Worm (Caenorhabditis elegans): ENCODE results near the gene metr-1.
A peak's percentile ranks its signal among the peaks of the same experiment; 100 is the strongest.

metr-1 gene

ce11 chrII:10925804-10926570, at the start of gene metr-1:
TSS of gene metr-1 (plus strand) at chrII:10926561.
- TF ChIP-seq lin-14 (GFP tag; optimal IDR thresholded peaks at IDR 0.05) (peak; percentile 18), elt-3 (tag; optimal IDR thresholded peaks at IDR 0.05) (peak in 1 of 6 experiments; percentile 4), xbp-1 (tag; optimal IDR thresholded peaks at IDR 0.05) (no peak), ces-1 (GFP tag; optimal IDR thresholded peaks at IDR 0.05) (no peak), tbx-2 (tag; optimal IDR thresholded peaks at IDR 0.05) (no peak), nhr-76 (tag; optimal IDR thresholded peaks at IDR 0.05) (no peak), snu-23 (GFP tag; optimal IDR thresholded peaks at IDR 0.05) (peak; percentile 5), pag-3 (tag; optimal IDR thresholded peaks at IDR 0.05; ENCODE audit: borderline replicate concordance, insufficient read depth) (no peak), lin-35 (GFP tag; optimal IDR thresholded peaks at IDR 0.05) (peak; percentile 71 to 72), nhr-20 (tag; optimal IDR thresholded peaks at IDR 0.05) (peak; percentile 31), Y116A8C.19 (tag; optimal IDR thresholded peaks at IDR 0.05; ENCODE audit: borderline replicate concordance) (no peak), rnt-1 (tag; optimal IDR thresholded peaks at IDR 0.05) (peak; percentile 37), nhr-47 (tag; optimal IDR thresholded peaks at IDR 0.05) (peak; percentile 60), elt-2 (tag; optimal IDR thresholded peaks at IDR 0.05) (peak; percentile 9), lin-13 (GFP tag; optimal IDR thresholded peaks at IDR 0.05) (no peak), blmp-1 (tag; optimal IDR thresholded peaks at IDR 0.05) (peak; percentile 31), hlh-17 (GFP tag; optimal IDR thresholded peaks at IDR 0.05; ENCODE audit: borderline replicate concordance) (no peak), hlh-4 (tag; optimal IDR thresholded peaks at IDR 0.05) (no peak), nhr-71 (tag; optimal IDR thresholded peaks at IDR 0.05) (peak; percentile 44), F16B12.6 (tag; optimal IDR thresholded peaks at IDR 0.05) (no peak), ets-5 (GFP tag; IDR thresholded peaks at IDR 0.05) (no peak), efl-1 (optimal IDR thresholded peaks at IDR 0.05) (peak; percentile 82 to 86), efl-1 (GFP tag; optimal IDR thresholded peaks at IDR 0.05 in 1 of 2) (peak; percentile 77 to 96), dpl-1 (GFP tag; optimal IDR thresholded peaks at IDR 0.05) (peak; percentile 66 to 82 (median 69)), pax-3 (tag; optimal IDR thresholded peaks at IDR 0.05) (no peak), irx-1 (tag; optimal IDR thresholded peaks at IDR 0.05) (peak; percentile 21), lir-3 (tag; optimal IDR thresholded peaks at IDR 0.05; ENCODE audit: poor library complexity) (peak; percentile 17), fkh-8 (tag; optimal IDR thresholded peaks at IDR 0.05) (peak; percentile 9), ceh-88 (GFP tag; IDR thresholded peaks at IDR 0.05) (no peak), ceh-82 (tag; optimal IDR thresholded peaks at IDR 0.05) (no peak), sptf-1 (tag; optimal IDR thresholded peaks at IDR 0.05) (no peak), lsy-2 (tag; optimal IDR thresholded peaks at IDR 0.05) (peak in 1 of 2 experiments; percentile 24), ztf-11 (tag; optimal IDR thresholded peaks at IDR 0.05) (peak in 1 of 2 experiments; percentile 61), hpl-2 (GFP tag; optimal IDR thresholded peaks at IDR 0.05) (no peak), nhr-90 (tag; optimal IDR thresholded peaks at IDR 0.05; ENCODE audit: poor library complexity) (no peak), egl-13 (tag; optimal IDR thresholded peaks at IDR 0.05) (peak; percentile 71), nhr-85 (tag) (peak; percentile 61), nhr-19 (GFP tag; conservative IDR thresholded peaks at IDR 0.05) (peak; percentile 33; the same call in 1 of the 2 replicates)

ce11 chrII:10880625-10881024, 45.7 kb upstream of the metr-1 start, which contains the start of gene lurp-1:
TSS of gene lurp-1 (plus strand) at chrII:10880925.
- TF ChIP-seq ceh-8 (GFP tag; optimal IDR thresholded peaks at IDR 0.05) (no peak), dsc-1 (tag; optimal IDR thresholded peaks at IDR 0.05) (peak; percentile 69), elt-2 (tag; optimal IDR thresholded peaks at IDR 0.05) (no peak), aly-2 (tag; optimal IDR thresholded peaks at IDR 0.05) (no peak), alr-1 (tag; optimal IDR thresholded peaks at IDR 0.05; ENCODE audit: borderline replicate concordance) (no peak), blmp-1 (tag; optimal IDR thresholded peaks at IDR 0.05) (no peak), sup-37 (GFP tag; optimal IDR thresholded peaks at IDR 0.05) (no peak)

Data from whole organism, L1 larva.